Worm (Caenorhabditis elegans) whole organism, L1 larva: Measurements from ENCODE around the gene hum-4.

Experiments used
- C16A3.4 ChIP-seq: fragments of 150-350 bp; optimal IDR thresholded peaks from 2 replicates; lab custom pipeline; 2014; ENCODE audit warnings: missing biosample characterization, missing genetic modification characterization
- F16B12.6 ChIP-seq: fragments of 150-350 bp; optimal IDR thresholded peaks from 2 replicates; lab custom pipeline; 2014; ENCODE audit warnings: missing biosample characterization, missing genetic modification characterization
- alr-1 ChIP-seq: fragments of 200-800 bp; sonication (Bioruptor generic); optimal IDR thresholded peaks from 2 replicates; lab custom pipeline; 2018; ENCODE audit warnings: borderline replicate concordance, mild to moderate bottlenecking, missing genetic modification characterization, missing compliant biosample characterization
- blmp-1 ChIP-seq: fragments of 150-350 bp; optimal IDR thresholded peaks from 2 replicates; lab custom pipeline; 2014; ENCODE audit warnings: missing biosample characterization, missing genetic modification characterization
- ceh-8 ChIP-seq: fragments of 200-800 bp; sonication (Bioruptor generic); optimal IDR thresholded peaks from 2 replicates; lab custom pipeline; 2018; ENCODE audit warnings: mild to moderate bottlenecking, missing genetic modification characterization, moderate library complexity, missing compliant biosample characterization
- ceh-82 ChIP-seq, 3 experiments: fragments of 150-350 bp in 1 of 3; sonication (generic microtip) in 2 of 3; optimal IDR thresholded peaks; 2 replicates each; lab custom pipeline; 2014 to 2017; ENCODE audit warnings: missing biosample characterization in 3 of 3, missing genetic modification characterization in 3 of 3
- ces-1 ChIP-seq: fragments of 150-350 bp; optimal IDR thresholded peaks from 2 replicates; lab custom pipeline; 2014; ENCODE audit warnings: missing biosample characterization, missing genetic modification reagents, missing genetic modification characterization
- efl-1 ChIP-seq, 4 experiments: fragments of 150-350 bp; optimal IDR thresholded peaks in 3 of 4; peaks in 1 of 4; 1 replicate in 1 of 4; 2 replicates in 3 of 4; lab custom pipeline; 2014; ENCODE audit warnings: missing biosample characterization in 2 of 4, missing genetic modification characterization in 2 of 4, missing genetic modification reagents in 2 of 4
- efl-3 ChIP-seq: fragments of 200-800 bp; sonication (Bioruptor generic); optimal IDR thresholded peaks from 2 replicates; lab custom pipeline; 2018; ENCODE audit warnings: mild to moderate bottlenecking, missing genetic modification characterization, missing compliant biosample characterization
- elt-2 ChIP-seq: sonication (generic microtip); optimal IDR thresholded peaks from 2 replicates; lab custom pipeline; 2016; ENCODE audit warnings: missing genetic modification characterization, mild to moderate bottlenecking, inconsistent platforms, missing compliant biosample characterization, missing genetic modification reagents
- elt-3 ChIP-seq, 6 experiments: fragments of 150-350 bp in 1 of 6; sonication (generic microtip); optimal IDR thresholded peaks; 2 replicates each; lab custom pipeline; 2017 to 2018; ENCODE audit warnings: missing biosample characterization in 6 of 6, missing genetic modification characterization in 6 of 6, inconsistent platforms in 1 of 6
- ets-5 ChIP-seq: fragments of 200-800 bp; sonication (Bioruptor generic); IDR thresholded peaks from 2 replicates; pipeline ENCODE4 v1.3.6; 2022; ENCODE audit warnings: missing genetic modification characterization, missing compliant biosample characterization
- fkh-10 ChIP-seq: sonication (generic microtip); optimal IDR thresholded peaks from 2 replicates; lab custom pipeline; 2017; ENCODE audit warnings: missing biosample characterization, missing genetic modification reagents, missing genetic modification characterization
- hpl-2 ChIP-seq: fragments of 150-350 bp; optimal IDR thresholded peaks from 2 replicates; lab custom pipeline; 2014; ENCODE audit warnings: missing biosample characterization, missing genetic modification reagents, missing genetic modification characterization
- jun-1 ChIP-seq: fragments of 150-350 bp; optimal IDR thresholded peaks from 2 replicates; lab custom pipeline; 2014; ENCODE audit warnings: missing biosample characterization, missing genetic modification reagents, missing genetic modification characterization
- lin-14 ChIP-seq: fragments of 200-800 bp; sonication (Bioruptor generic); optimal IDR thresholded peaks from 2 replicates; lab custom pipeline; 2018; ENCODE audit warnings: mild to moderate bottlenecking, missing genetic modification characterization, moderate library complexity, missing compliant biosample characterization
- lsy-2 ChIP-seq, 2 experiments: fragments of 150-350 bp; optimal IDR thresholded peaks; 2 replicates each; lab custom pipeline; 2014; ENCODE audit warnings: missing biosample characterization in 2 of 2, missing genetic modification characterization in 2 of 2
- mab-9 ChIP-seq: fragments of 200-800 bp; sonication (Bioruptor generic); IDR thresholded peaks from 2 replicates; pipeline ENCODE4 v1.3.6; 2022; ENCODE audit warnings: missing genetic modification reagents, missing genetic modification characterization, missing compliant biosample characterization
- mdl-1 ChIP-seq, 2 experiments: fragments of 150-350 bp; optimal IDR thresholded peaks; 2 replicates each; lab custom pipeline; 2014 to 2017; ENCODE audit warnings: missing biosample characterization in 2 of 2, missing genetic modification characterization in 2 of 2, inconsistent platforms in 1 of 2
- nhr-11 ChIP-seq: fragments of 150-350 bp; optimal IDR thresholded peaks from 2 replicates; lab custom pipeline; 2014; ENCODE audit warnings: missing biosample characterization, missing genetic modification characterization
- nhr-12 ChIP-seq: sonication (generic microtip); optimal IDR thresholded peaks from 2 replicates; lab custom pipeline; 2017; ENCODE audit warnings: missing biosample characterization, missing genetic modification characterization
- nhr-20 ChIP-seq: sonication (generic microtip); optimal IDR thresholded peaks from 2 replicates; lab custom pipeline; 2016; ENCODE audit warnings: mild to moderate bottlenecking, missing genetic modification characterization, missing compliant biosample characterization
- nhr-76 ChIP-seq: sonication (generic microtip); optimal IDR thresholded peaks from 2 replicates; lab custom pipeline; 2017; ENCODE audit warnings: missing biosample characterization, missing genetic modification characterization
- pqm-1 ChIP-seq: sonication (generic microtip); optimal IDR thresholded peaks from 3 replicates; lab custom pipeline; 2017; ENCODE audit warnings: missing biosample characterization, missing genetic modification characterization
- rnt-1 ChIP-seq: sonication (generic microtip); optimal IDR thresholded peaks from 2 replicates; lab custom pipeline; 2016; ENCODE audit warnings: mild to moderate bottlenecking, missing genetic modification characterization, moderate library complexity, missing compliant biosample characterization
- snu-23 ChIP-seq: sonication (generic microtip); optimal IDR thresholded peaks from 2 replicates; lab custom pipeline; 2016; ENCODE audit warnings: missing genetic modification characterization, missing compliant biosample characterization
- sptf-1 ChIP-seq: fragments of 150-350 bp; optimal IDR thresholded peaks from 2 replicates; lab custom pipeline; 2014; ENCODE audit warnings: missing biosample characterization, missing genetic modification characterization
- sup-37 ChIP-seq: fragments of 200-800 bp; sonication (Bioruptor generic); optimal IDR thresholded peaks from 2 replicates; lab custom pipeline; 2018; ENCODE audit warnings: mild to moderate bottlenecking, missing genetic modification characterization, missing compliant biosample characterization
- tbx-2 ChIP-seq: sonication (generic microtip); optimal IDR thresholded peaks from 2 replicates; lab custom pipeline; 2016; ENCODE audit warnings: missing genetic modification characterization, missing compliant biosample characterization
- tlp-1 ChIP-seq: fragments of 150-350 bp; optimal IDR thresholded peaks from 2 replicates; lab custom pipeline; 2014; ENCODE audit warnings: missing biosample characterization, missing genetic modification characterization
- unc-30 ChIP-seq: sonication (generic microtip); optimal IDR thresholded peaks from 2 replicates; lab custom pipeline; 2017; ENCODE audit warnings: missing biosample characterization, missing genetic modification characterization

hum-4 gene

DNA sequence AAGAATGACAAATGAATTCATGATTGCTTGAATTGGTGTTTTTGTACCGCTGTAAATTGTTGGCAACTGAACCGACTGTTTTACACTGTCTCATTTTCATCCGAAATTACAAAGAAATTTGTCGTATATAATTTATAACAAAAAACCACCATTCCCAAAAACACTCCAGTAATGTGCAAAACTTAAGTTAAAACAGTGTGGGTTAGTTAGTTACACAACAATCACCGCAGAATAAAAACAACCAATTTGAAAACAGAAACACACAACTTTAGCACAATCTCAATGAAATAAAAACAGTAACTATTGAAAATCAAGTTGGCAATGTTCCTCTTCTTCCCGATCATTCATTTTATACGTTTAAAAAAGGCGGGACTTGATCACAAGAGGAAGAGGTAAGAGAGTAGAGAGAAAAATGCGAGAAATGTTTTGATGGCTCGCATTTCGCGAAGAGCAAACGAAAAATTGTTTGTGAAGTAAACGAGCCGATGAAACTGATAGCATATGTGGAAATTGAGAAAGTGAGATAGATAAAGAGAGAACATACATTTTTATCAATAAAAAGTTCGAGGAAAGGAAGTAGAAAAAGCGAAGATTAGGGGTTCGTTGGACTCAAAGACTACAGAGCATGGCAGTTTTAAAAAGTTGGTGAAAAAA, 25.6 kb downstream of the hum-4 start, which contains the start of gene F08B12.4:
Gene F08B12.4, minus strand, starts transcription at position 51 of the 654 bp plus-strand sequence.
- TF ChIP-seq nhr-11 (tag; lab: Kevin White, UChicago) (no peak), efl-3 (GFP tag; lab: Kevin White, UChicago) (no peak), efl-1 (optimal IDR thresholded peaks at IDR 0.05; lab: Kevin White, UChicago) (no peak), efl-1 (GFP tag; optimal IDR thresholded peaks at IDR 0.05 in 1 of 2; lab: Kevin White, UChicago) (peak in 1 of 2 experiments; percentile 93), lsy-2 (tag; optimal IDR thresholded peaks at IDR 0.05; lab: Kevin White, UChicago) (peak in 1 of 2 experiments; percentile 43), mdl-1 (tag; optimal IDR thresholded peaks at IDR 0.05; lab: Kevin White, UChicago) (no peak), pqm-1 (tag; lab: Kevin White, UChicago) (no peak), ets-5 (GFP tag; lab: Robert Waterston, UW) (no peak), lin-14 (peak; percentile 44), elt-2 (tag; lab: Kevin White, UChicago) (peak; percentile 85), ceh-8 (GFP tag; lab: Kevin White, UChicago) (no peak), rnt-1 (no peak), snu-23 (GFP tag; lab: Kevin White, UChicago) (peak; percentile 0), sptf-1 (tag; lab: Kevin White, UChicago) (no peak), jun-1 (peak; percentile 43)
- TF ChIP-seq, all 84 proteins: peak for 6

- TF ChIP-seq C16A3.4 (tag; lab: Kevin White, UChicago) (no peak), alr-1 (tag; lab: Kevin White, UChicago) (no peak), ets-5 (GFP tag; lab: Robert Waterston, UW) (no peak), ceh-82 (tag; optimal IDR thresholded peaks at IDR 0.05; lab: Kevin White, UChicago) (no peak), hpl-2 (GFP tag; lab: Kevin White, UChicago) (no peak), ces-1 (no peak), sup-37 (GFP tag; lab: Kevin White, UChicago) (no peak), nhr-76 (no peak), tbx-2 (tag; lab: Kevin White, UChicago) (no peak), tlp-1 (no peak), efl-1 (optimal IDR thresholded peaks at IDR 0.05; lab: Kevin White, UChicago) (no peak), efl-1 (GFP tag; optimal IDR thresholded peaks at IDR 0.05 in 1 of 2; lab: Kevin White, UChicago) (no peak)
Measured at ce11 chrX:11406784-11407183, 26.6 kb downstream of the hum-4 start.

ce11 chrX:11405908-11406307, 27.5 kb downstream of the hum-4 start, which contains the start of gene slo-2:
slo-2 (minus strand) TSS chrX:11405931.
- TF ChIP-seq efl-1 (optimal IDR thresholded peaks at IDR 0.05; lab: Kevin White, UChicago): no peak
- TF ChIP-seq efl-1 (GFP tag; optimal IDR thresholded peaks at IDR 0.05 in 1 of 2; lab: Kevin White, UChicago): peak in 1 of 2 experiments; percentile 25
- TF ChIP-seq nhr-12 (tag; lab: Kevin White, UChicago): no peak
- TF ChIP-seq fkh-10: peak; percentile 39
- no peak for TF ChIP-seq mab-9
- peak; percentile 55 for TF ChIP-seq lin-14

DNA sequence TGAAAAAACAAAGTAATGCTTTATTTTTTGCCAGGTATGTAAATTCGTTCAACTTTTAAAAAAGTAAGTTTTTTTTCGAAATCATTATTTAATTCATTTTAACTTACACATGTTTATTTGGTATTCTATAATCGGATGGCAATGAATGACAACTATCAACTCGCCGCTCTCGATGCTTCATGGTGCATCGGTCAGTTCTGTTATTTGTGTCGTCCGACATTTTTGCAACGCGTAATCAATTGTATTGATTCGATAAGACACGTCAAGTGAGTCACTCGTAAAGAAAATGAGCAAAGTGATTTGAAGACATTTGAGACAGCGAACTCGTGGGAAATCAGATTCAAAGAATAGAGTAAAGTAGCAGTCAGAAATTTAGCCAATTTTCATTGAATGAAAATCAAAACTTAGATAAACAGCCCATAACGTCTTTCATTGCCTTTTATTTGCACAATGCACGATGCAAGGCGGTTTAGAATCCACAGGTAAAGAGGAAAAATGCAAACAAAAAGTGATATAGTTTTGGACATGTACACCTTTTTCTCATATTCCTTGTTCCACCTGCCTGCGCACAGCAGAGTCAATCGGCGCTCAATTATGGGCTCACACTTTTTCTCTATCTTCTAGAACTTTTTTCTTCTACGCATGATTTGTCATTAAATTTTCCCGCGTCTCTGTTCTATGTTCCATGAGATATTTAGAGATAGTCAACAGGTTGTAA, 32.8 kb downstream of the hum-4 start:
- TF ChIP-seq elt-2 (tag; lab: Kevin White, UChicago): peak; percentile 46
- no peak for TF ChIP-seq unc-30 (tag; lab: Kevin White, UChicago)

DNA sequence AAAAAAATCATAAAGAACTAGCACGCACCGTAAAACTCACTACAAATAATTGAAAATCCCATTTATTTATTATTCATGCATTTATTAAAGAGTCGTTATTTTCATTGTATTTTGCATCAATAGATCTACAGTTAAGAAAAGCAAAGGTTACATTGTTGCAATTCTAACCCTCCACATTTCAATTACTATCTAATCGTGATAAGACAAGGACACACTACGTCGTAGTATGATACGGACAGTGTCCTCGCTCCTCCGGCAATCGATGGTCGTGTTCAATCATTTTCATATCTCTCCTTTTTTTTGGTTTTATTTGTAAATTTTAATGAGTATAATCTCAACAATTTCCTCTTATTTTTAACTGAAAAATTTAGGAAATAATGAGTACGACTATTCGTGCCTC, 40.5 kb downstream of the hum-4 start, which contains the start of gene prx-12:
Gene prx-12, plus strand, starts transcription at position 371 of the 400 bp plus-strand sequence.
- TF ChIP-seq lin-14: peak; percentile 6
- no peak for TF ChIP-seq F16B12.6 (tag; lab: Kevin White, UChicago)
- TF ChIP-seq blmp-1: peak; percentile 25
- peak; percentile 45 for TF ChIP-seq nhr-20
- peak; percentile 35 for TF ChIP-seq elt-2 (tag; lab: Kevin White, UChicago)
- peak in 3 of 6 experiments; percentile 39 to 83 (median 43) for TF ChIP-seq elt-3 (tag; optimal IDR thresholded peaks at IDR 0.05; lab: Kevin White, UChicago)
